Worm (Caenorhabditis elegans) whole organism, L2 larva: Measurements from ENCODE around the gene F40G12.9.

Experiments used
- blmp-1 ChIP-seq: sonication (generic microtip); optimal IDR thresholded peaks from 2 replicates; lab custom pipeline; 2017; ENCODE audit warnings: missing genetic modification characterization, mild to moderate bottlenecking, missing compliant biosample characterization, antibody characterized with exemption, moderate library complexity; ENCODE audit not compliant: insufficient read depth
- egl-27 ChIP-seq: sonication (generic microtip); optimal IDR thresholded peaks from 3 replicates; lab custom pipeline; 2017; ENCODE audit warnings: missing biosample characterization, missing genetic modification reagents, missing genetic modification characterization
- fos-1 ChIP-seq: fragments of 150-350 bp; optimal IDR thresholded peaks from 2 replicates; lab custom pipeline; 2014; ENCODE audit warnings: missing biosample characterization, missing genetic modification characterization
- lsy-2 ChIP-seq, 2 experiments: fragments of 150-350 bp in 1 of 2; sonication (generic microtip) in 1 of 2; optimal IDR thresholded peaks; 2 replicates each; lab custom pipeline; 2014 to 2017; ENCODE audit warnings: missing biosample characterization in 2 of 2, missing genetic modification characterization in 2 of 2
- snpc-4 ChIP-seq: fragments of 150-350 bp; optimal IDR thresholded peaks from 2 replicates; lab custom pipeline; 2014; ENCODE audit warnings: missing biosample characterization, missing genetic modification characterization

DNA sequence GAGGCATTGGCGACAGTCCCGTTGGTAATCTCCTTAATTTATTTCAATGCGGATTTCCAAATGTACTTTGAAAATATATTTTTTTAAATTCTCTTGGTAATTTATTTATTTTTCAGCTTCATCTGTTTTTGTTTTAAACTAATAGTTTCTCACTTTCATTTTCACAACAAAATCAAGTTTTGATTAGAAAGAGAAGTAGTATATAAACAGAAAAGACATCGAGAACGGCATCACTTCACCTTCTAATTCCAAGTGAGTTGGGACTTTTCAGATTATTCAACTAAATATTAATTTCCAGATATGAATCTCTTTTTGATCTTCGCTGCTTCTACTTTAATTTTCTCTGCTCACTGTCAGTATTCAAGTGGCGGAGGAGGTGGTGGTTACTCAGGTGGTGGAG, 37.8 kb downstream of the F40G12.9 start, which contains the start of gene F47B8.14:
- TF ChIP-seq snpc-4 (tag; lab: Kevin White, UChicago) (no peak), lsy-2 (tag; optimal IDR thresholded peaks at IDR 0.05; lab: Kevin White, UChicago) (no peak), blmp-1 (tag; lab: Kevin White, UChicago) (no peak), fos-1 (tag; lab: Kevin White, UChicago) (no peak), egl-27 (tag; lab: Kevin White, UChicago) (no peak)
